Fruit fly (Drosophila melanogaster): ENCODE results near the gene CG7246.
A peak's percentile ranks its signal among the peaks of the same experiment; 100 is the strongest.

Gene CG7246

dm6 chrX:9082600-9082999 lies 1.7 kb upstream of the CG7246 start, which contains the start of gene APC4 (continued):
- no peak for TF ChIP-seq Sox102F (GFP tag; optimal IDR thresholded peaks at IDR 0.05)
- peak; percentile 12 for TF ChIP-seq Ets97D (GFP tag; optimal IDR thresholded peaks at IDR 0.05)
- TF ChIP-seq CG7963 (GFP tag; IDR thresholded peaks at IDR 0.05; ENCODE audit: partially characterized antibody) = no peak
- TF ChIP-seq kay (GFP tag; optimal IDR thresholded peaks at IDR 0.05) = no peak
- TF ChIP-seq Spps (tag; optimal IDR thresholded peaks at IDR 0.05) = no peak
- TF ChIP-seq CG2116 (GFP tag; optimal IDR thresholded peaks at IDR 0.05) = peak; percentile 43
- TF ChIP-seq grau (tag; optimal IDR thresholded peaks at IDR 0.05) = peak; percentile 48
- peak; percentile 1 for TF ChIP-seq nerfin-1 (tag; optimal IDR thresholded peaks at IDR 0.05)
- peak; percentile 24 for TF ChIP-seq pho (GFP tag; optimal IDR thresholded peaks at IDR 0.05)
- peak; percentile 89 for TF ChIP-seq sens (GFP tag)
- peak; percentile 23 for TF ChIP-seq CG2712 (tag; optimal IDR thresholded peaks at IDR 0.05)
- peak; percentile 41 for TF ChIP-seq CG17385 (GFP tag; optimal IDR thresholded peaks at IDR 0.05)
- peak; percentile 12 for TF ChIP-seq pzg (GFP tag; optimal IDR thresholded peaks at IDR 0.05)
- TF ChIP-seq Hsf (GFP tag; optimal IDR thresholded peaks at IDR 0.05) = peak; percentile 37
- no peak for TF ChIP-seq ems (GFP tag; optimal IDR thresholded peaks at IDR 0.05)
- no peak for TF ChIP-seq ATbp (GFP tag; optimal IDR thresholded peaks at IDR 0.05)
- TF ChIP-seq Ada2b (GFP tag; IDR thresholded peaks at IDR 0.05) = 0 out of 2 replicates have a peak, but pooled peaks have one; percentile 7
- TF ChIP-seq zen (tag; optimal IDR thresholded peaks at IDR 0.05) = peak; percentile 13
- peak; percentile 68 for TF ChIP-seq CG17361 (GFP tag; IDR thresholded peaks at IDR 0.05)
- TF ChIP-seq az2 (GFP tag; optimal IDR thresholded peaks at IDR 0.05) = peak; percentile 23
- TF ChIP-seq CG33213 (GFP tag; optimal IDR thresholded peaks at IDR 0.05) = no peak
- no peak for TF ChIP-seq zen2 (GFP tag; IDR thresholded peaks at IDR 0.05; ENCODE audit: partially characterized antibody)
- peak; percentile 17 for TF ChIP-seq Hmr (GFP tag; optimal IDR thresholded peaks at IDR 0.05)
- peak; percentile 0 for TF ChIP-seq Fer3 (tag; optimal IDR thresholded peaks at IDR 0.05)
- peak; percentile 32 for TF ChIP-seq ind (GFP tag; optimal IDR thresholded peaks at IDR 0.05)
- TF ChIP-seq CG11560 (tag; IDR thresholded peaks at IDR 0.05) = peak; percentile 88
- TF ChIP-seq Scr (GFP tag; IDR thresholded peaks at IDR 0.05; ENCODE audit: partially characterized antibody) = 0 out of 2 replicates have a peak, but pooled peaks have one; percentile 12
- peak; percentile 25 for TF ChIP-seq dmrt11E (tag; optimal IDR thresholded peaks at IDR 0.05)
- peak; percentile 31 for TF ChIP-seq Myb (GFP tag; optimal IDR thresholded peaks at IDR 0.05)
- peak; percentile 39 for TF ChIP-seq CG7839 (tag; optimal IDR thresholded peaks at IDR 0.05)
- peak; percentile 94 for TF ChIP-seq Sry-β (GFP tag; optimal IDR thresholded peaks at IDR 0.05)
- TF ChIP-seq CG4424 (GFP tag; optimal IDR thresholded peaks at IDR 0.05) = peak; percentile 26
- peak; percentile 54 for TF ChIP-seq CG2678 (tag; optimal IDR thresholded peaks at IDR 0.05)
- TF ChIP-seq CG1233 (GFP tag; optimal IDR thresholded peaks at IDR 0.05) = peak; percentile 14
- 0 out of 2 replicates have a peak, but pooled peaks have one; percentile 26 for TF ChIP-seq Xrp1 (GFP tag; IDR thresholded peaks at IDR 0.05)
- no peak for TF ChIP-seq CG7357 (GFP tag; IDR thresholded peaks at IDR 0.05)
- 0 out of 2 replicates have a peak, but pooled peaks have one; percentile 23 for TF ChIP-seq E2f2 (GFP tag; IDR thresholded peaks at IDR 0.05)
- peak; percentile 30 for TF ChIP-seq Xbp1 (GFP tag; optimal IDR thresholded peaks at IDR 0.05)
- peak; percentile 25 for TF ChIP-seq CG17359 (tag; optimal IDR thresholded peaks at IDR 0.05)
- peak; percentile 47 for TF ChIP-seq BEAF-32 (GFP tag; optimal IDR thresholded peaks at IDR 0.05)
- TF ChIP-seq Dp (GFP tag; optimal IDR thresholded peaks at IDR 0.05) = peak; percentile 1
- TF ChIP-seq nmo (GFP tag; optimal IDR thresholded peaks at IDR 0.05) = peak; percentile 49
- peak; percentile 12 for TF ChIP-seq CG9609 (GFP tag; optimal IDR thresholded peaks at IDR 0.05)
- peak in 1 of 2 experiments; percentile 21 for TF ChIP-seq Pdp1 (GFP tag; optimal IDR thresholded peaks at IDR 0.05)
- peak; percentile 28 for TF ChIP-seq CG30020 (tag; optimal IDR thresholded peaks at IDR 0.05)
- TF ChIP-seq CG12659 (GFP tag; optimal IDR thresholded peaks at IDR 0.05) = peak; percentile 49
- peak; percentile 75 for TF ChIP-seq row (GFP tag; IDR thresholded peaks at IDR 0.05)
- TF ChIP-seq seq (GFP tag; IDR thresholded peaks at IDR 0.05) = no peak
- TF ChIP-seq CHES-1-like (GFP tag; optimal IDR thresholded peaks at IDR 0.05) = peak; percentile 38
- peak; percentile 60 for TF ChIP-seq phol (tag; optimal IDR thresholded peaks at IDR 0.05)
